Comparison of ENCODE assay signal across 7 worm cellular contexts in the genomic region with DNA sequence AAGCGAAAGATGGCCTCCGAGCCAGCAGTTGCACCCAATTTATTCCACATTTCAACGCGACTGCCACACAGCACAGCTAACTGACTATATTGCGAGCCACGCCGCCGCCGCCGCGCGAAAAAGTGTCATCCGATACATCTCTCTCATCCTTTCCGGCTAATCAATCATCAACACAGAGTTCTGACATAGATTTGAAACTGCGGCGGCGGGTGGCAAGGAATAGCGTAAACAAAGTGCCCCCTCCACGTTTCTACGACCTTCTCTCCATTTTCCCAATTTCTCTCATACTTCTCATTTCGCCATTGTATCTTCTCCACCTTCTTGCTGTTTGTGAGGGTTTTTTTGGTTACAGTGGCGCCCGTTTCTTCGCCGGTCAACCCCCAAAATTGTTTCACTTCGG.
TF ChIP-seq lines count a peak whose summit lies in the region.

No protein-coding gene starts in this region.

TF ChIP-seq in whole organism, L1 larva, 84 proteins besides CTCF, POLR2A, EP300 and RAD21 (continues in another document):
- no peak for TF ChIP-seq isw-1 (GFP tag; IDR thresholded peaks at IDR 0.05; lab: Robert Waterston, UW)
- TF ChIP-seq snu-23 (GFP tag; optimal IDR thresholded peaks at IDR 0.05; lab: Kevin White, UChicago), result peak; percentile 61
- peak; percentile 74 for TF ChIP-seq nhr-85 (tag; lab: Kevin White, UChicago)
- TF ChIP-seq Y116A8C.19 (tag; optimal IDR thresholded peaks at IDR 0.05; lab: Kevin White, UChicago; ENCODE audit: borderline replicate concordance), result no peak
- peak; percentile 5 for TF ChIP-seq nhr-47 (tag; optimal IDR thresholded peaks at IDR 0.05; lab: Kevin White, UChicago)
- peak; percentile 5 for TF ChIP-seq snpc-4 (tag; optimal IDR thresholded peaks at IDR 0.05; lab: Kevin White, UChicago)
- TF ChIP-seq C04F5.9 (tag; optimal IDR thresholded peaks at IDR 0.05; lab: Kevin White, UChicago), result no peak
- peak; percentile 18 for TF ChIP-seq unc-130 (tag; optimal IDR thresholded peaks at IDR 0.05; lab: Kevin White, UChicago)
- TF ChIP-seq F16B12.6 (tag; optimal IDR thresholded peaks at IDR 0.05; lab: Kevin White, UChicago), result no peak
- peak; percentile 37 for TF ChIP-seq nhr-90 (tag; optimal IDR thresholded peaks at IDR 0.05; lab: Kevin White, UChicago; ENCODE audit: poor library complexity)
- peak in 1 of 2 experiments; percentile 28 for TF ChIP-seq lsy-2 (tag; optimal IDR thresholded peaks at IDR 0.05; lab: Kevin White, UChicago)

TF ChIP-seq in whole organism, L2 larva, 48 proteins besides CTCF, POLR2A, EP300 and RAD21 (continues in another document):
- TF ChIP-seq skn-1 (tag; optimal IDR thresholded peaks at IDR 0.05; lab: Kevin White, UChicago) (no peak), fos-1 (tag; optimal IDR thresholded peaks at IDR 0.05; lab: Kevin White, UChicago) (peak; percentile 36), Y55F3AM.14 (GFP tag; optimal IDR thresholded peaks at IDR 0.05; lab: Kevin White, UChicago) (peak; percentile 4), F13H6.1 (tag; optimal IDR thresholded peaks at IDR 0.05; lab: Kevin White, UChicago) (peak; percentile 62), nhr-21 (tag; optimal IDR thresholded peaks at IDR 0.05; lab: Kevin White, UChicago) (peak; percentile 36), aly-2 (tag; optimal IDR thresholded peaks at IDR 0.05; lab: Kevin White, UChicago) (no peak), peb-1 (tag; optimal IDR thresholded peaks at IDR 0.05; lab: Kevin White, UChicago) (no peak), sma-9 (GFP tag; optimal IDR thresholded peaks at IDR 0.05; lab: Kevin White, UChicago) (peak; percentile 82), sma-9 (tag; optimal IDR thresholded peaks at IDR 0.05; lab: Kevin White, UChicago) (no peak), mdl-1 (tag; optimal IDR thresholded peaks at IDR 0.05; lab: Kevin White, UChicago) (peak in 1 of 2 experiments; percentile 6), nhr-129 (tag; optimal IDR thresholded peaks at IDR 0.05; lab: Kevin White, UChicago) (peak; percentile 44), ZK546.5 (tag; optimal IDR thresholded peaks at IDR 0.05; lab: Kevin White, UChicago) (no peak), snpc-4 (tag; optimal IDR thresholded peaks at IDR 0.05; lab: Kevin White, UChicago) (peak; percentile 4)

TF ChIP-seq in whole organism, L3 larva, 47 proteins besides CTCF, POLR2A, EP300 and RAD21 (continues in another document):
- TF ChIP-seq skn-1 (tag; optimal IDR thresholded peaks at IDR 0.05; lab: Kevin White, UChicago) (no peak), ceh-9 (tag; optimal IDR thresholded peaks at IDR 0.05; lab: Kevin White, UChicago) (no peak), eor-1 (tag; optimal IDR thresholded peaks at IDR 0.05; lab: Kevin White, UChicago) (no peak), R02D3.7 (tag; optimal IDR thresholded peaks at IDR 0.05; lab: Kevin White, UChicago) (no peak), nhr-76 (tag; optimal IDR thresholded peaks at IDR 0.05; lab: Kevin White, UChicago) (no peak), nhr-12 (tag; optimal IDR thresholded peaks at IDR 0.05; lab: Kevin White, UChicago) (no peak), unc-62 (GFP tag; optimal IDR thresholded peaks at IDR 0.05; lab: Kevin White, UChicago) (peak; percentile 70), aly-2 (tag; optimal IDR thresholded peaks at IDR 0.05; lab: Kevin White, UChicago) (no peak), ceh-16 (tag; optimal IDR thresholded peaks at IDR 0.05; lab: Kevin White, UChicago) (no peak), fkh-10 (GFP tag; optimal IDR thresholded peaks at IDR 0.05; lab: Kevin White, UChicago) (no peak), nhr-11 (tag; optimal IDR thresholded peaks at IDR 0.05; lab: Kevin White, UChicago) (no peak), ceh-28 (tag; optimal IDR thresholded peaks at IDR 0.05; lab: Kevin White, UChicago) (no peak), mml-1 (tag; optimal IDR thresholded peaks at IDR 0.05; lab: Kevin White, UChicago) (no peak), nhr-25 (tag; optimal IDR thresholded peaks at IDR 0.05; lab: Kevin White, UChicago) (peak; percentile 61)

TF ChIP-seq in whole organism, L4 larva, 104 proteins besides CTCF, POLR2A, EP300 and RAD21 (continues in another document):
- TF ChIP-seq fkh-10 (GFP tag; optimal IDR thresholded peaks at IDR 0.05; lab: Kevin White, UChicago), result no peak
- TF ChIP-seq jun-1 (tag; optimal IDR thresholded peaks at IDR 0.05; lab: Kevin White, UChicago), result no peak
- no peak for TF ChIP-seq snpc-1.2 (GFP tag; IDR thresholded peaks at IDR 0.05; lab: Robert Waterston, UW)
- no peak for TF ChIP-seq ceh-20 (GFP tag; IDR thresholded peaks at IDR 0.05; lab: Robert Waterston, UW)
- TF ChIP-seq attf-4 (tag; optimal IDR thresholded peaks at IDR 0.05; lab: Kevin White, UChicago), result no peak
- TF ChIP-seq gei-8 (GFP tag; optimal IDR thresholded peaks at IDR 0.05; lab: Kevin White, UChicago), result no peak
- TF ChIP-seq nhr-111 (GFP tag; optimal IDR thresholded peaks at IDR 0.05; lab: Kevin White, UChicago), result no peak
- no peak for TF ChIP-seq ztf-11 (tag; optimal IDR thresholded peaks at IDR 0.05; lab: Kevin White, UChicago)
- TF ChIP-seq ama-1 (optimal IDR thresholded peaks at IDR 0.05; lab: Kevin White, UChicago), result no peak
- TF ChIP-seq rbr-2 (tag; optimal IDR thresholded peaks at IDR 0.05; lab: Kevin White, UChicago), result no peak
- TF ChIP-seq D1046.2 (GFP tag; IDR thresholded peaks at IDR 0.05; lab: Robert Waterston, UW), result no peak
- peak; percentile 42 for TF ChIP-seq nhr-28 (tag; optimal IDR thresholded peaks at IDR 0.05; lab: Kevin White, UChicago)
- no peak for TF ChIP-seq F44E2.7 (GFP tag; IDR thresholded peaks at IDR 0.05; lab: Robert Waterston, UW)
- no peak for TF ChIP-seq F49E8.2 (tag; optimal IDR thresholded peaks at IDR 0.05; lab: Kevin White, UChicago; ENCODE audit: borderline replicate concordance)

TF ChIP-seq in whole organism, late embryonic, 69 proteins besides CTCF, POLR2A, EP300 and RAD21:
- TF ChIP-seq pha-4 (tag; optimal IDR thresholded peaks at IDR 0.05; lab: Kevin White, UChicago), result no peak
- TF ChIP-seq ceh-34 (tag; optimal IDR thresholded peaks at IDR 0.05; lab: Kevin White, UChicago), result peak; percentile 83
- peak; percentile 49 for TF ChIP-seq ceh-18 (tag; optimal IDR thresholded peaks at IDR 0.05; lab: Kevin White, UChicago)
- peak; percentile 16 for TF ChIP-seq rnt-1 (tag; optimal IDR thresholded peaks at IDR 0.05; lab: Kevin White, UChicago)
- no peak for TF ChIP-seq hlh-15 (tag; optimal IDR thresholded peaks at IDR 0.05; lab: Kevin White, UChicago)
- TF ChIP-seq mec-3 (tag; optimal IDR thresholded peaks at IDR 0.05; lab: Kevin White, UChicago; ENCODE audit: borderline replicate concordance), result peak; percentile 39
- TF ChIP-seq unc-55 (GFP tag; optimal IDR thresholded peaks at IDR 0.05; lab: Kevin White, UChicago), result peak; percentile 97
- TF ChIP-seq tbx-2 (tag; optimal IDR thresholded peaks at IDR 0.05; lab: Kevin White, UChicago), result peak; percentile 56
- TF ChIP-seq gmeb-2 (tag; optimal IDR thresholded peaks at IDR 0.05; lab: Kevin White, UChicago), result no peak
- peak; percentile 24 for TF ChIP-seq ref-2 (tag; optimal IDR thresholded peaks at IDR 0.05; lab: Kevin White, UChicago)
- no peak for TF ChIP-seq pag-3 (tag; optimal IDR thresholded peaks at IDR 0.05; lab: Kevin White, UChicago; ENCODE audit: borderline replicate concordance)
TF ChIP-seq in whole organism, late embryonic: peak in this region for 7.

TF ChIP-seq in whole organism, mixed stage, embryonic, 35 proteins besides CTCF, POLR2A, EP300 and RAD21:
- TF ChIP-seq mab-5 (tag; optimal IDR thresholded peaks at IDR 0.05; lab: Kevin White, UChicago) (no peak), pha-4 (tag; optimal IDR thresholded peaks at IDR 0.05; lab: Kevin White, UChicago) (no peak), M03D4.4 (tag; optimal IDR thresholded peaks at IDR 0.05; lab: Kevin White, UChicago) (peak; percentile 31), unc-120 (tag; optimal IDR thresholded peaks at IDR 0.05; lab: Kevin White, UChicago; ENCODE audit: poor library complexity, severe bottlenecking) (peak; percentile 57), ces-1 (GFP tag; optimal IDR thresholded peaks at IDR 0.05; lab: Kevin White, UChicago) (no peak), tbx-8 (GFP tag; optimal IDR thresholded peaks at IDR 0.05; lab: Kevin White, UChicago) (no peak), elt-3 (tag; optimal IDR thresholded peaks at IDR 0.05; lab: Kevin White, UChicago) (no peak), drap-1 (GFP tag; optimal IDR thresholded peaks at IDR 0.05; lab: Kevin White, UChicago) (no peak), nhr-12 (tag; optimal IDR thresholded peaks at IDR 0.05; lab: Kevin White, UChicago) (no peak), unc-62 (GFP tag; optimal IDR thresholded peaks at IDR 0.05; lab: Kevin White, UChicago) (peak; percentile 93), cnd-1 (tag; optimal IDR thresholded peaks at IDR 0.05; lab: Kevin White, UChicago) (no peak), ham-2 (GFP tag; optimal IDR thresholded peaks at IDR 0.05; lab: Kevin White, UChicago) (peak; percentile 81), elt-1 (tag; optimal IDR thresholded peaks at IDR 0.05; lab: Kevin White, UChicago; ENCODE audit: borderline replicate concordance, insufficient read depth) (no peak), flh-1 (GFP tag; optimal IDR thresholded peaks at IDR 0.05; lab: Kevin White, UChicago) (no peak)

TF ChIP-seq in whole organism, young adult, 124 proteins besides CTCF, POLR2A, EP300 and RAD21:
- TF ChIP-seq nhr-27 (tag; optimal IDR thresholded peaks at IDR 0.05; lab: Kevin White, UChicago), result no peak
- TF ChIP-seq mcd-1 (GFP tag; IDR thresholded peaks at IDR 0.05; lab: Robert Waterston, UW), result peak; percentile 33; the same call in 1 of the 2 replicates
- TF ChIP-seq egrh-3 (GFP tag; IDR thresholded peaks at IDR 0.05; lab: Robert Waterston, UW), result peak; percentile 10; the same call in 1 of the 2 replicates
- peak; percentile 26 for TF ChIP-seq madf-10 (tag; optimal IDR thresholded peaks at IDR 0.05; lab: Kevin White, UChicago)
- TF ChIP-seq zfh-2 (GFP tag; conservative IDR thresholded peaks at IDR 0.05; lab: Robert Waterston, UW), result peak; percentile 67
- no peak for TF ChIP-seq cebp-1 (GFP tag; IDR thresholded peaks at IDR 0.05; lab: Robert Waterston, UW)
- TF ChIP-seq cebp-1 (tag; optimal IDR thresholded peaks at IDR 0.05; lab: Kevin White, UChicago), result peak; percentile 10
